Worm (Caenorhabditis elegans) whole organism, L3 larva: ENCODE measurements around the gene lim-4.

ENCODE experiments used
- aly-2 ChIP-seq: fragments of 150-350 bp; optimal IDR thresholded peaks from 2 replicates; lab custom pipeline; 2014; ENCODE audit warnings: missing biosample characterization, missing genetic modification characterization
- ama-1 ChIP-seq: fragments of 150-350 bp; optimal IDR thresholded peaks from 2 replicates; lab custom pipeline; 2018
- daf-12 ChIP-seq: fragments of 150-350 bp; optimal IDR thresholded peaks from 2 replicates; lab custom pipeline; 2014; ENCODE audit warnings: missing biosample characterization, missing genetic modification reagents, missing genetic modification characterization
- elt-3 ChIP-seq, 3 experiments: fragments of 150-350 bp in 1 of 3; sonication (generic microtip) in 2 of 3; optimal IDR thresholded peaks; 2 replicates in 2 of 3; 4 replicates in 1 of 3; lab custom pipeline; 2014 to 2017; ENCODE audit warnings: missing biosample characterization in 3 of 3, missing genetic modification characterization in 3 of 3
- fkh-10 ChIP-seq: sonication (generic microtip); optimal IDR thresholded peaks from 2 replicates; lab custom pipeline; 2017; ENCODE audit warnings: missing biosample characterization, missing genetic modification reagents, missing genetic modification characterization
- lin-39 ChIP-seq: fragments of 150-350 bp; optimal IDR thresholded peaks from 2 replicates; lab custom pipeline; 2018; ENCODE audit warnings: missing biosample characterization, missing genetic modification reagents, missing genetic modification characterization
- mdl-1 ChIP-seq: fragments of 150-350 bp; optimal IDR thresholded peaks from 2 replicates; lab custom pipeline; 2014; ENCODE audit warnings: missing biosample characterization, missing genetic modification characterization
- nhr-11 ChIP-seq: fragments of 150-350 bp; optimal IDR thresholded peaks from 2 replicates; lab custom pipeline; 2014; ENCODE audit warnings: missing biosample characterization, missing genetic modification characterization
- nhr-237 ChIP-seq: fragments of 150-350 bp; optimal IDR thresholded peaks from 2 replicates; lab custom pipeline; 2014; ENCODE audit warnings: missing biosample characterization, missing genetic modification characterization
- nhr-43 ChIP-seq: sonication (generic microtip); optimal IDR thresholded peaks from 2 replicates; lab custom pipeline; 2016; ENCODE audit warnings: mild to moderate bottlenecking, missing genetic modification characterization, missing compliant biosample characterization; ENCODE audit not compliant: poor library complexity, severe bottlenecking
- pqm-1 ChIP-seq: fragments of 150-350 bp; optimal IDR thresholded peaks from 2 replicates; lab custom pipeline; 2017; ENCODE audit warnings: missing biosample characterization, missing genetic modification characterization, inconsistent platforms
- unc-62 ChIP-seq: fragments of 150-350 bp; sonication (generic microtip); optimal IDR thresholded peaks from 4 replicates; lab custom pipeline; 2014; ENCODE audit warnings: missing biosample characterization, missing genetic modification reagents, missing genetic modification characterization
- ztf-11 ChIP-seq: fragments of 150-350 bp; optimal IDR thresholded peaks from 2 replicates; lab custom pipeline; 2014; ENCODE audit warnings: missing biosample characterization, missing genetic modification characterization

DNA sequence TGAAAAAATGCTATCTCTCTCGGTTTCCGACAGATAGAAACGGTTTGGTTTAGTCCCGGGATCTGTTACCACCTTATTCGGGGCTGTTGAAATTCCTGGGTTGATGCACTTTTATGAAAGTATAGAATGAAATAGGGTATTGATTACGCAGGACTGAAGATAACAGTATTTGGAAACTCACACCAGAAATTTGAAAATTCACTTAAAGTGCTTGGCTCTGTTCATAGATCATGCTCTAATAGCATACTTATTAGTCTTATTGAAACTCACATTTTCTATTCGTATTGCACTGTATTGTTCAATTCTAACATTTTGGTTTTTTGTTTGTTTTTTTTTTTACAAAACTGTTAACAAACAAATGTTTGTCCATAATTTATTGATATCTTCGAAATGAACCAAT, 7.1 kb downstream of the lim-4 start:
- TF ChIP-seq nhr-237 (tag; lab: Kevin White, UChicago), result no peak
- TF ChIP-seq nhr-11, result no peak
- no peak for TF ChIP-seq nhr-43 (tag; lab: Kevin White, UChicago)
- TF ChIP-seq fkh-10 (GFP tag; lab: Kevin White, UChicago), result no peak
- no peak for TF ChIP-seq unc-62 (GFP tag; lab: Kevin White, UChicago)
- TF ChIP-seq pqm-1 (tag; lab: Kevin White, UChicago), result no peak
- no peak for TF ChIP-seq elt-3 (tag; optimal IDR thresholded peaks at IDR 0.05; lab: Kevin White, UChicago)
- no peak for TF ChIP-seq lin-39 (tag; lab: Kevin White, UChicago)
- TF ChIP-seq ztf-11 (tag; lab: Kevin White, UChicago), result no peak
- TF ChIP-seq daf-12 (tag; lab: Kevin White, UChicago), result no peak
- TF ChIP-seq mdl-1 (tag; lab: Kevin White, UChicago), result no peak
- no peak for TF ChIP-seq aly-2 (tag; lab: Kevin White, UChicago)
- no peak for TF ChIP-seq ama-1 (lab: Kevin White, UChicago)
